Worm (Caenorhabditis elegans) whole organism, L3 larva: ENCODE data around the gene col-163.

Experiments
- R02D3.7 ChIP-seq: fragments of 150-350 bp; optimal IDR thresholded peaks from 2 replicates; lab custom pipeline; 2014; ENCODE audit warnings: missing biosample characterization, missing genetic modification characterization
- ZK546.5 ChIP-seq: sonication (generic microtip); optimal IDR thresholded peaks from 2 replicates; lab custom pipeline; 2017; ENCODE audit warnings: missing biosample characterization, missing genetic modification characterization
- aly-2 ChIP-seq: fragments of 150-350 bp; optimal IDR thresholded peaks from 2 replicates; lab custom pipeline; 2014; ENCODE audit warnings: missing biosample characterization, missing genetic modification characterization
- ama-1 ChIP-seq: fragments of 150-350 bp; optimal IDR thresholded peaks from 2 replicates; lab custom pipeline; 2018
- ceh-16 ChIP-seq: sonication (generic microtip); optimal IDR thresholded peaks from 2 replicates; lab custom pipeline; 2017; ENCODE audit warnings: missing biosample characterization, missing genetic modification characterization
- ceh-82 ChIP-seq: fragments of 150-350 bp; optimal IDR thresholded peaks from 2 replicates; lab custom pipeline; 2014; ENCODE audit warnings: missing biosample characterization, missing genetic modification characterization
- ceh-9 ChIP-seq: sonication (generic microtip); optimal IDR thresholded peaks from 2 replicates; lab custom pipeline; 2018; ENCODE audit warnings: missing biosample characterization, missing genetic modification characterization
- daf-12 ChIP-seq: fragments of 150-350 bp; optimal IDR thresholded peaks from 2 replicates; lab custom pipeline; 2014; ENCODE audit warnings: missing biosample characterization, missing genetic modification reagents, missing genetic modification characterization
- elt-2 ChIP-seq: sonication (generic microtip); optimal IDR thresholded peaks from 2 replicates; lab custom pipeline; 2016; ENCODE audit warnings: missing genetic modification reagents, mild to moderate bottlenecking, missing genetic modification characterization, missing compliant biosample characterization
- eor-1 ChIP-seq, 2 experiments: fragments of 150-350 bp; optimal IDR thresholded peaks; 2 replicates each; lab custom pipeline; 2014 to 2018; ENCODE audit warnings: missing biosample characterization in 2 of 2, missing genetic modification characterization in 2 of 2
- fkh-10 ChIP-seq: sonication (generic microtip); optimal IDR thresholded peaks from 2 replicates; lab custom pipeline; 2017; ENCODE audit warnings: missing biosample characterization, missing genetic modification reagents, missing genetic modification characterization
- hmg-11 ChIP-seq: sonication (generic microtip); optimal IDR thresholded peaks from 2 replicates; lab custom pipeline; 2016; ENCODE audit warnings: missing genetic modification characterization, missing compliant biosample characterization
- lin-15B ChIP-seq: fragments of 150-350 bp; optimal IDR thresholded peaks from 2 replicates; lab custom pipeline; 2014; ENCODE audit warnings: missing biosample characterization, missing genetic modification characterization
- lin-39 ChIP-seq: fragments of 150-350 bp; optimal IDR thresholded peaks from 2 replicates; lab custom pipeline; 2018; ENCODE audit warnings: missing biosample characterization, missing genetic modification reagents, missing genetic modification characterization
- lsy-12 ChIP-seq: sonication (generic microtip); optimal IDR thresholded peaks from 2 replicates; lab custom pipeline; 2016; ENCODE audit warnings: mild to moderate bottlenecking, missing genetic modification characterization, missing compliant biosample characterization
- mdl-1 ChIP-seq: fragments of 150-350 bp; optimal IDR thresholded peaks from 2 replicates; lab custom pipeline; 2014; ENCODE audit warnings: missing biosample characterization, missing genetic modification characterization
- mml-1 ChIP-seq: fragments of 150-350 bp; sonication (generic microtip); optimal IDR thresholded peaks from 3 replicates; lab custom pipeline; 2014; ENCODE audit warnings: missing biosample characterization, missing genetic modification characterization
- nfya-1 ChIP-seq: sonication (generic microtip); optimal IDR thresholded peaks from 2 replicates; lab custom pipeline; 2017; ENCODE audit warnings: missing genetic modification characterization, mild to moderate bottlenecking, missing compliant biosample characterization, antibody characterized with exemption, moderate library complexity; ENCODE audit not compliant: insufficient read depth
- nhr-12 ChIP-seq: fragments of 150-350 bp; optimal IDR thresholded peaks from 2 replicates; lab custom pipeline; 2014; ENCODE audit warnings: missing biosample characterization, missing genetic modification characterization
- nhr-23 ChIP-seq: fragments of 150-350 bp; optimal IDR thresholded peaks from 2 replicates; lab custom pipeline; 2014; ENCODE audit warnings: missing biosample characterization, missing genetic modification reagents, missing genetic modification characterization
- nhr-25 ChIP-seq: sonication (generic microtip); optimal IDR thresholded peaks from 2 replicates; lab custom pipeline; 2017; ENCODE audit warnings: missing biosample characterization, missing genetic modification characterization
- nhr-67 ChIP-seq: fragments of 150-350 bp; optimal IDR thresholded peaks from 2 replicates; lab custom pipeline; 2014; ENCODE audit warnings: missing biosample characterization, missing genetic modification characterization
- nhr-76 ChIP-seq: fragments of 150-350 bp; sonication (generic microtip); optimal IDR thresholded peaks from 5 replicates; lab custom pipeline; 2014; ENCODE audit warnings: missing biosample characterization, missing genetic modification characterization
- nhr-77 ChIP-seq: fragments of 150-350 bp; optimal IDR thresholded peaks from 2 replicates; lab custom pipeline; 2014; ENCODE audit warnings: missing biosample characterization, missing genetic modification characterization
- pha-4 ChIP-seq: fragments of 150-350 bp; optimal IDR thresholded peaks from 2 replicates; lab custom pipeline; 2014; ENCODE audit warnings: missing biosample characterization, missing genetic modification reagents, missing genetic modification characterization
- pqm-1 ChIP-seq: fragments of 150-350 bp; optimal IDR thresholded peaks from 2 replicates; lab custom pipeline; 2017; ENCODE audit warnings: missing biosample characterization, missing genetic modification characterization, inconsistent platforms
- sea-2 ChIP-seq: fragments of 150-350 bp; sonication (generic microtip); optimal IDR thresholded peaks from 4 replicates; lab custom pipeline; 2014; ENCODE audit warnings: missing biosample characterization, missing genetic modification reagents, missing genetic modification characterization
- skn-1 ChIP-seq: fragments of 150-350 bp; optimal IDR thresholded peaks from 2 replicates; lab custom pipeline; 2014; ENCODE audit warnings: missing biosample characterization, missing genetic modification characterization
- unc-39 ChIP-seq: sonication (generic microtip); optimal IDR thresholded peaks from 4 replicates; lab custom pipeline; 2017; ENCODE audit warnings: missing biosample characterization, missing genetic modification characterization
- ztf-4 ChIP-seq: fragments of 150-350 bp; optimal IDR thresholded peaks from 2 replicates; lab custom pipeline; 2014; ENCODE audit warnings: missing biosample characterization, missing genetic modification characterization

Gene col-163

DNA sequence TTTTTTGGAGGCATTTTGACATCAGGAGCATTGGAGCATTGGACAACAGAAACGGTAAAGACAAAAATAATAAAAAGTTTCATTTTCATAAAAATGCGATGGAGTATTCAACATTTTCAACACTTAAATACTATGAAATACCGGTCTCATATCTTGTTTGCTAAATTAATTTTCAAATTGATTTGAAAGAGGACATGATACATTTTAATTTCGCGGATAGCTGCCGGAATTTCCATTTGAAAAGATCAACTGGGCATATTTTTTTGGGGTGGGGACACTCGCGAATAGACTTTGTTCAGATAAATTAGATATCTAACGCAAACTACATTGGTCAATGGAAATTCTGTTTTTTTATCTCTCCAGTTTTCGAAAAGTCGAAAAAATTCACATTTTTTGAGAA, 5.1 kb upstream of the col-163 start, which contains the start of gene F26F2.10:
Gene F26F2.10 (minus strand): TSS at position 101 of the 400 bp plus-strand sequence.
- TF ChIP-seq ztf-4 (no peak), pqm-1 (tag; lab: Kevin White, UChicago) (no peak), nhr-76 (no peak), nhr-23 (tag; lab: Kevin White, UChicago) (no peak), mdl-1 (tag; lab: Kevin White, UChicago) (no peak), ama-1 (lab: Kevin White, UChicago) (no peak)

ce11 chrV:20595653-20596052, 4.2 kb upstream of the col-163 start, which contains the start of gene F26F2.11:
F26F2.11 (minus strand) TSS chrV:20595753.
- TF ChIP-seq pqm-1 (tag; lab: Kevin White, UChicago) (no peak), aly-2 (tag; lab: Kevin White, UChicago) (no peak), mml-1 (tag; lab: Kevin White, UChicago) (no peak), daf-12 (no peak), lin-39 (tag; lab: Kevin White, UChicago) (no peak), eor-1 (tag; optimal IDR thresholded peaks at IDR 0.05; lab: Kevin White, UChicago) (no peak), ceh-16 (tag; lab: Kevin White, UChicago) (no peak), nhr-25 (tag; lab: Kevin White, UChicago) (no peak), mdl-1 (tag; lab: Kevin White, UChicago) (no peak), hmg-11 (tag; lab: Kevin White, UChicago) (no peak), ZK546.5 (tag; lab: Kevin White, UChicago) (no peak), ama-1 (lab: Kevin White, UChicago) (no peak), ceh-82 (tag; lab: Kevin White, UChicago) (no peak), ceh-9 (tag; lab: Kevin White, UChicago) (no peak), nhr-77 (tag; lab: Kevin White, UChicago) (no peak), R02D3.7 (no peak)
- TF ChIP-seq, all 47 proteins: peak for 0

DNA sequence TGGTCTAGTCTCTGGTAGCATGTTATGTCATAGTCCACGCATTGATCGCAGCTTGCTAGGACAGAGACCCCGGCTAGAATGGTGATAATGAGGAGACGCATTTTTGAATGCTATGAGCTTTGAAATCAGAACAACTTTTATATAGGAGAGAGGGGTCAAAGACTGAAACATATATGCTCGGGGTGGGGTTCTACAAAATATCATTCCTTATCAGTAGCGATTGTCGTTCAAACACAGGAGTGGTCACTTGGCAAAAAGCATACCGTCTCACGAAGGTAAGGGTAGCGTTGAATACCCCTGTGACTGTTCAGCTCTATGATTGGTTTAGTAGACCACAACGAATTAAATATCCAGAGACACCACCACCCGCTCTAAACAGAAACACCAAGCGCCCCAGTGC, 2.8 kb upstream of the col-163 start, which contains the start of gene F46B3.1:
Gene F46B3.1 (minus strand): TSS at position 101 of the 400 bp plus-strand sequence.
- TF ChIP-seq ceh-16 (tag; lab: Kevin White, UChicago) (no peak), fkh-10 (GFP tag; lab: Kevin White, UChicago) (no peak), nhr-67 (tag; lab: Kevin White, UChicago) (no peak)
- TF ChIP-seq, all 47 proteins: peak for 0

DNA sequence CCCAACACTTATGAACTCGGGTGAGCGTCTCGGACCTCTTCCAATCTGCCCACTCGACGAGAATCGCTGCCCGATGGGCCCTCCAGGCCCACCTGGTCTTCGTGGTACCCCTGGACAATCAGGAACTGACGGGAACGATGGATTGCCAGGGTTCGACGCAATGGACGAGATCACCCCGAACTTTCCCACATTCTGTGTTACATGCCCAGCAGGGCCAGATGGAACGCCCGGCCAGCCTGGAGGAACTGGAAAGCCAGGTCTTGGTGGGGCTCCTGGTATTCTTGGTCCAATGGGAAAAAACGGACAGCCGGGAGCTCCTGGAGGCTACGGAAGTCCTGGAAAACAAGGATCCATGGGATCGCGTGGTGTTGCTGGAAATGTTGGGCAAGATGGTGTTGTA, 809 bp downstream of the col-163 start:
- no peak for TF ChIP-seq pha-4 (tag; lab: Kevin White, UChicago)
- no peak for TF ChIP-seq ceh-82 (tag; lab: Kevin White, UChicago)
- no peak for TF ChIP-seq skn-1
- no peak for TF ChIP-seq pqm-1 (tag; lab: Kevin White, UChicago)
- TF ChIP-seq ceh-9 (tag; lab: Kevin White, UChicago), result no peak
- no peak for TF ChIP-seq elt-2 (tag; lab: Kevin White, UChicago)
- no peak for TF ChIP-seq nhr-12 (tag; lab: Kevin White, UChicago)
- no peak for TF ChIP-seq nhr-77 (tag; lab: Kevin White, UChicago)
- no peak for TF ChIP-seq lin-15B (tag; lab: Kevin White, UChicago)
- TF ChIP-seq hmg-11 (tag; lab: Kevin White, UChicago), result no peak

DNA sequence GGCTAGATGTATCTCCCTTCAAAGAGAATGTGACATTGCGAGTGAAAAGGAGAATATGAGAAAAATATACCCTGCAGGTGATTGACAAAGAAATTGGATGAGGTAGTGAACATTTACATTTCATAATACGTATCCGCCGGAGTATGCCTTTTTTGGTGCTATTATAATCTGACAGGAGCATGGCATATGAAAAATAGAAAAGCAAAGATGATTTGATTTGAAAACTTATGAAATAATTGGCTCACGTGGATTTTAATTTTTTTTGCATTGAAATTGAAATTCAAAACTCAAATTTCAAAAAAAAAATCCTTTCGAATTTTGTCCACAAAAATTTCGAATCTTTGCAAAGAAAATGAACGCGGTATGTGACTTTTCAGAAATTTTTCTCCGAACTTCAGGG, 3.1 kb downstream of the col-163 start, which contains the start of gene ttr-11:
Gene ttr-11 (plus strand): TSS at position 301 of the 400 bp plus-strand sequence.
- no peak for TF ChIP-seq unc-39 (tag; lab: Kevin White, UChicago)
- TF ChIP-seq ztf-4, result no peak
- TF ChIP-seq ZK546.5 (tag; lab: Kevin White, UChicago), result no peak
- no peak for TF ChIP-seq nhr-77 (tag; lab: Kevin White, UChicago)
- TF ChIP-seq nfya-1 (tag; lab: Kevin White, UChicago), result no peak
- no peak for TF ChIP-seq nhr-23 (tag; lab: Kevin White, UChicago)
- TF ChIP-seq elt-2 (tag; lab: Kevin White, UChicago), result no peak
- no peak for TF ChIP-seq lsy-12 (tag; lab: Kevin White, UChicago)
- no peak for TF ChIP-seq aly-2 (tag; lab: Kevin White, UChicago)
- no peak for TF ChIP-seq R02D3.7
- TF ChIP-seq sea-2 (GFP tag; lab: Kevin White, UChicago), result no peak
- TF ChIP-seq mml-1 (tag; lab: Kevin White, UChicago), result no peak
- TF ChIP-seq ceh-16 (tag; lab: Kevin White, UChicago), result no peak
